Worm (Caenorhabditis elegans) whole organism, late embryonic: ENCODE measurements around the gene clec-19.

Experiments
- C38D4.7 ChIP-seq: fragments of 200-800 bp; sonication (Bioruptor generic); optimal IDR thresholded peaks from 2 replicates; lab custom pipeline; 2018; ENCODE audit warnings: mild to moderate bottlenecking, missing genetic modification characterization, moderate library complexity, missing compliant biosample characterization
- ahr-1 ChIP-seq: sonication (generic microtip); optimal IDR thresholded peaks from 2 replicates; lab custom pipeline; 2016; ENCODE audit warnings: missing genetic modification characterization, missing compliant biosample characterization
- ceh-18 ChIP-seq: sonication (generic microtip); optimal IDR thresholded peaks from 2 replicates; lab custom pipeline; 2016; ENCODE audit warnings: missing genetic modification characterization, missing compliant biosample characterization
- ceh-19 ChIP-seq: fragments of 200-800 bp; sonication (Bioruptor generic); optimal IDR thresholded peaks from 2 replicates; lab custom pipeline; 2018; ENCODE audit warnings: mild to moderate bottlenecking, missing genetic modification characterization, missing compliant biosample characterization
- ceh-2 ChIP-seq: sonication (generic microtip); optimal IDR thresholded peaks from 2 replicates; lab custom pipeline; 2016; ENCODE audit warnings: missing genotype, missing genetic modification characterization, missing compliant biosample characterization
- ceh-24 ChIP-seq: sonication (generic microtip); optimal IDR thresholded peaks from 2 replicates; lab custom pipeline; 2016; ENCODE audit warnings: mild to moderate bottlenecking, missing genetic modification characterization, missing compliant biosample characterization
- ceh-30 ChIP-seq: fragments of 150-350 bp; optimal IDR thresholded peaks from 2 replicates; lab custom pipeline; 2014; ENCODE audit warnings: missing biosample characterization, missing genetic modification characterization
- ceh-31 ChIP-seq: sonication (generic microtip); optimal IDR thresholded peaks from 2 replicates; lab custom pipeline; 2016; ENCODE audit warnings: missing genetic modification characterization, missing compliant biosample characterization
- ceh-45 ChIP-seq: fragments of 200-800 bp; sonication (Bioruptor generic); IDR thresholded peaks from 2 replicates; pipeline ENCODE4 v1.3.6; 2022; ENCODE audit warnings: missing genetic modification reagents, missing genetic modification characterization, missing compliant biosample characterization
- ceh-6 ChIP-seq: fragments of 200-800 bp; sonication (Bioruptor generic); optimal IDR thresholded peaks from 2 replicates; lab custom pipeline; 2018; ENCODE audit warnings: mild to moderate bottlenecking, missing genetic modification characterization, missing compliant biosample characterization
- che-1 ChIP-seq: sonication (generic microtip); optimal IDR thresholded peaks from 2 replicates; lab custom pipeline; 2016; ENCODE audit warnings: mild to moderate bottlenecking, missing genetic modification characterization, missing compliant biosample characterization
- dve-1 ChIP-seq: sonication (generic microtip); optimal IDR thresholded peaks from 2 replicates; lab custom pipeline; 2017; ENCODE audit warnings: antibody characterized with exemption, mild to moderate bottlenecking, missing genetic modification characterization, missing compliant biosample characterization
- ets-4 ChIP-seq: sonication (generic microtip); optimal IDR thresholded peaks from 2 replicates; lab custom pipeline; 2016; ENCODE audit warnings: missing genetic modification characterization, missing compliant biosample characterization
- fkh-10 ChIP-seq: fragments of 150-350 bp; optimal IDR thresholded peaks from 2 replicates; lab custom pipeline; 2014; ENCODE audit warnings: missing biosample characterization, missing genetic modification reagents, missing genetic modification characterization
- hlh-13 ChIP-seq: fragments of 200-800 bp; sonication (Bioruptor generic); optimal IDR thresholded peaks from 2 replicates; lab custom pipeline; 2018; ENCODE audit warnings: mild to moderate bottlenecking, missing genetic modification characterization, missing compliant biosample characterization
- hlh-6 ChIP-seq: sonication (generic microtip); optimal IDR thresholded peaks from 2 replicates; lab custom pipeline; 2016; ENCODE audit warnings: missing genotype, missing genetic modification characterization, missing compliant biosample characterization
- hlh-8 ChIP-seq: sonication (generic microtip); optimal IDR thresholded peaks from 2 replicates; lab custom pipeline; 2016; ENCODE audit warnings: missing genotype, missing genetic modification characterization, missing compliant biosample characterization
- madf-2 ChIP-seq: sonication (generic microtip); optimal IDR thresholded peaks from 2 replicates; lab custom pipeline; 2017; ENCODE audit warnings: missing genetic modification characterization, missing compliant biosample characterization
- nfya-1 ChIP-seq: sonication (generic microtip); optimal IDR thresholded peaks from 2 replicates; lab custom pipeline; 2017; ENCODE audit warnings: missing genetic modification characterization, mild to moderate bottlenecking, missing compliant biosample characterization, antibody characterized with exemption, moderate library complexity
- nhr-11 ChIP-seq: fragments of 150-350 bp; optimal IDR thresholded peaks from 2 replicates; lab custom pipeline; 2014; ENCODE audit warnings: missing biosample characterization, missing genetic modification characterization
- nhr-232 ChIP-seq: sonication (generic microtip); optimal IDR thresholded peaks from 2 replicates; lab custom pipeline; 2016; ENCODE audit warnings: missing genetic modification characterization, missing compliant biosample characterization
- pag-3 ChIP-seq: sonication (generic microtip); optimal IDR thresholded peaks from 2 replicates; lab custom pipeline; 2016; ENCODE audit warnings: missing compliant biosample characterization, missing genetic modification characterization, borderline replicate concordance
- pat-9 ChIP-seq: fragments of 200-800 bp; sonication (Bioruptor generic); optimal IDR thresholded peaks from 2 replicates; lab custom pipeline; 2018; ENCODE audit warnings: mild to moderate bottlenecking, missing genetic modification characterization, moderate library complexity, missing compliant biosample characterization
- pha-2 ChIP-seq: sonication (generic microtip); optimal IDR thresholded peaks from 2 replicates; lab custom pipeline; 2017; ENCODE audit warnings: mild to moderate bottlenecking, missing genetic modification characterization, missing compliant biosample characterization
- pha-4 ChIP-seq: fragments of 150-350 bp; optimal IDR thresholded peaks from 2 replicates; lab custom pipeline; 2018; ENCODE audit warnings: missing biosample characterization, missing genetic modification reagents, missing genetic modification characterization
- pqm-1 ChIP-seq: sonication (generic microtip); optimal IDR thresholded peaks from 2 replicates; lab custom pipeline; 2016; ENCODE audit warnings: missing genetic modification characterization, missing compliant biosample characterization
- pros-1 ChIP-seq: fragments of 150-350 bp; optimal IDR thresholded peaks from 2 replicates; lab custom pipeline; 2014; ENCODE audit warnings: missing biosample characterization, missing genetic modification reagents, missing genetic modification characterization
- ref-2 ChIP-seq: sonication (generic microtip); optimal IDR thresholded peaks from 2 replicates; lab custom pipeline; 2016; ENCODE audit warnings: missing genetic modification characterization, missing compliant biosample characterization
- rnt-1 ChIP-seq: sonication (generic microtip); optimal IDR thresholded peaks from 2 replicates; lab custom pipeline; 2016; ENCODE audit warnings: missing genetic modification characterization, missing compliant biosample characterization
- sox-4 ChIP-seq: sonication (generic microtip); optimal IDR thresholded peaks from 2 replicates; lab custom pipeline; 2017; ENCODE audit warnings: mild to moderate bottlenecking, missing genetic modification characterization, inconsistent platforms, missing compliant biosample characterization
- tbx-7 ChIP-seq: sonication (generic microtip); optimal IDR thresholded peaks from 2 replicates; lab custom pipeline; 2016; ENCODE audit warnings: missing genotype, missing genetic modification characterization, missing compliant biosample characterization
- ttx-3 ChIP-seq: sonication (generic microtip); optimal IDR thresholded peaks from 2 replicates; lab custom pipeline; 2016; ENCODE audit warnings: missing genetic modification reagents, missing genetic modification characterization, missing compliant biosample characterization
- unc-3 ChIP-seq, 2 experiments: fragments of 200-800 bp in 1 of 2; sonication (Bioruptor generic) in 1 of 2; sonication (generic microtip) in 1 of 2; conservative IDR thresholded peaks in 1 of 2; optimal IDR thresholded peaks in 1 of 2; 2 replicates each; pipeline versions ENCODE4 v1.3.6 to Lab custom; 2016 to 2022; ENCODE audit warnings: missing compliant biosample characterization in 2 of 2, missing genetic modification characterization in 2 of 2, missing genetic modification reagents in 1 of 2
- unc-55 ChIP-seq: sonication (generic microtip); optimal IDR thresholded peaks from 2 replicates; lab custom pipeline; 2017; ENCODE audit warnings: missing biosample characterization, missing genetic modification reagents, missing genetic modification characterization
- unc-86 ChIP-seq: sonication (generic microtip); optimal IDR thresholded peaks from 2 replicates; lab custom pipeline; 2016; ENCODE audit warnings: missing genetic modification characterization, missing compliant biosample characterization
- ztf-16 ChIP-seq: sonication (generic microtip); optimal IDR thresholded peaks from 2 replicates; lab custom pipeline; 2017; ENCODE audit warnings: missing genetic modification characterization, missing compliant biosample characterization

clec-19 gene

ce11 chrII:1703363-1703762 is 40.9 kb upstream of the clec-19 start, which contains the start of gene fbxb-47:
Gene fbxb-47 (minus strand): TSS chrII:1703463.
- TF ChIP-seq C38D4.7 (GFP tag; lab: Kevin White, UChicago) (no peak), ahr-1 (tag; lab: Kevin White, UChicago) (no peak), ceh-6 (GFP tag; lab: Kevin White, UChicago) (no peak), ref-2 (no peak), pag-3 (tag; lab: Kevin White, UChicago) (no peak), hlh-8 (tag; lab: Kevin White, UChicago) (no peak), ceh-19 (GFP tag; lab: Kevin White, UChicago) (no peak)
- TF ChIP-seq, all 69 proteins: peak for 0

ce11 chrII:1706385-1706784 is 37.9 kb upstream of the clec-19 start, which contains the start of gene sdz-18:
Gene sdz-18 (minus strand): TSS chrII:1706485.
- TF ChIP-seq madf-2 (tag; lab: Kevin White, UChicago) (no peak), nhr-232 (tag; lab: Kevin White, UChicago) (no peak), ceh-45 (no peak), pros-1 (tag; lab: Kevin White, UChicago) (no peak), unc-86 (no peak), nfya-1 (tag; lab: Kevin White, UChicago) (no peak), che-1 (no peak), dve-1 (tag; lab: Kevin White, UChicago) (no peak), ttx-3 (no peak), ahr-1 (tag; lab: Kevin White, UChicago) (no peak), ceh-2 (no peak), ceh-18 (no peak), fkh-10 (GFP tag; lab: Kevin White, UChicago) (no peak), sox-4 (tag; lab: Kevin White, UChicago) (no peak), tbx-7 (tag; lab: Kevin White, UChicago) (no peak), hlh-13 (GFP tag; lab: Kevin White, UChicago) (no peak), ceh-24 (tag; lab: Kevin White, UChicago) (no peak), pha-4 (tag; lab: Kevin White, UChicago) (no peak)

ce11 chrII:1709959-1710358 is 34.3 kb upstream of the clec-19 start, which contains the start of gene fbxa-184:
Gene fbxa-184 (plus strand): TSS chrII:1710259.
- TF ChIP-seq nhr-232 (tag; lab: Kevin White, UChicago), result no peak
- TF ChIP-seq ceh-45, result no peak
- TF ChIP-seq unc-3 (GFP tag; conservative IDR thresholded peaks at IDR 0.05; lab: Robert Waterston, UW), result no peak
- no peak for TF ChIP-seq unc-3 (tag; optimal IDR thresholded peaks at IDR 0.05; lab: Kevin White, UChicago)
- no peak for TF ChIP-seq pha-2
- TF ChIP-seq ztf-16 (tag; lab: Kevin White, UChicago), result no peak
- TF ChIP-seq ceh-19 (GFP tag; lab: Kevin White, UChicago), result no peak
- TF ChIP-seq ceh-30 (tag; lab: Kevin White, UChicago), result no peak
- no peak for TF ChIP-seq C38D4.7 (GFP tag; lab: Kevin White, UChicago)
- no peak for TF ChIP-seq unc-55 (GFP tag; lab: Kevin White, UChicago)
- TF ChIP-seq ceh-31 (tag; lab: Kevin White, UChicago), result no peak
- no peak for TF ChIP-seq ttx-3
- TF ChIP-seq rnt-1, result no peak
- no peak for TF ChIP-seq hlh-6 (tag; lab: Kevin White, UChicago)
- no peak for TF ChIP-seq pqm-1

- TF ChIP-seq ceh-30 (tag; lab: Kevin White, UChicago), result no peak
- TF ChIP-seq pat-9 (tag; lab: Kevin White, UChicago), result no peak
- no peak for TF ChIP-seq nhr-11 (tag; lab: Kevin White, UChicago)
- TF ChIP-seq unc-3 (GFP tag; conservative IDR thresholded peaks at IDR 0.05; lab: Robert Waterston, UW), result no peak
- no peak for TF ChIP-seq unc-3 (tag; optimal IDR thresholded peaks at IDR 0.05; lab: Kevin White, UChicago)
- TF ChIP-seq unc-55 (GFP tag; lab: Kevin White, UChicago), result no peak
- no peak for TF ChIP-seq ceh-19 (GFP tag; lab: Kevin White, UChicago)
- no peak for TF ChIP-seq ets-4 (tag; lab: Kevin White, UChicago)
- TF ChIP-seq, all 69 proteins: peak for 0
Measured at ce11 chrII:1712938-1713337, 31.3 kb upstream of the clec-19 start, which contains the start of gene btb-7. Gene btb-7 (plus strand): TSS chrII:1713238.
